Fruit fly (Drosophila melanogaster) whole organism, embryonic: ENCODE measurements around the gene Usp1.
A peak's percentile ranks its signal among the peaks of the same experiment; 100 is the strongest.

Experiments
- Ada2b ChIP-seq: fragments of 200-800 bp; sonication (Bioruptor generic); IDR thresholded peaks from 2 replicates; pipeline ENCODE4 v1.3.6; 2022; ENCODE audit warnings: missing biosample characterization, missing genetic modification characterization
- Adf1 ChIP-seq: fragments of 200-800 bp; sonication (Bioruptor generic); IDR thresholded peaks from 2 replicates; pipeline ENCODE4 v1.3.6; 2022; ENCODE audit warnings: missing biosample characterization, missing genetic modification characterization
- Atf-2 ChIP-seq: fragments of 200-800 bp; sonication (Bioruptor generic); optimal IDR thresholded peaks from 2 replicates; lab custom pipeline; 2016; ENCODE audit warnings: missing biosample characterization, missing genetic modification characterization
- Blimp-1 ChIP-seq: fragments of 200-800 bp; sonication (Bioruptor generic); optimal IDR thresholded peaks from 3 replicates; lab custom pipeline; 2018; ENCODE audit warnings: missing biosample characterization, missing genetic modification characterization, mild to moderate bottlenecking, moderate library complexity, missing genetic modification reagents
- CG10543 ChIP-seq: fragments of 200-800 bp; sonication (Bioruptor generic); optimal IDR thresholded peaks from 3 replicates; lab custom pipeline; 2017; ENCODE audit warnings: missing biosample characterization, mild to moderate bottlenecking, missing genetic modification characterization, moderate library complexity
- CG10979 ChIP-seq: fragments of 200-800 bp; sonication (Bioruptor generic); optimal IDR thresholded peaks from 2 replicates; lab custom pipeline; 2018; ENCODE audit warnings: missing biosample characterization, mild to moderate bottlenecking, missing genetic modification characterization, moderate library complexity
- CG11093 ChIP-seq: fragments of 200-800 bp; sonication (Bioruptor generic); IDR thresholded peaks from 3 replicates; pipeline ENCODE4 v1.3.6; 2022; ENCODE audit warnings: missing biosample characterization, missing genetic modification characterization
- CG12219 ChIP-seq: fragments of 200-800 bp; sonication (Bioruptor generic); optimal IDR thresholded peaks from 3 replicates; lab custom pipeline; 2018; ENCODE audit warnings: missing biosample characterization, mild to moderate bottlenecking, missing genetic modification characterization
- CG13123 ChIP-seq: fragments of 200-800 bp; sonication (Bioruptor generic); optimal IDR thresholded peaks from 2 replicates; lab custom pipeline; 2016; ENCODE audit warnings: missing biosample characterization, missing genetic modification characterization
- CG13424 ChIP-seq: fragments of 200-800 bp; sonication (Bioruptor generic); optimal IDR thresholded peaks from 2 replicates; lab custom pipeline; 2019; ENCODE audit warnings: missing biosample characterization, mild to moderate bottlenecking, missing genetic modification characterization, moderate library complexity
- CG14710 ChIP-seq: fragments of 200-800 bp; sonication (Bioruptor generic); optimal IDR thresholded peaks from 3 replicates; lab custom pipeline; 2019; ENCODE audit warnings: missing biosample characterization, mild to moderate bottlenecking, missing genetic modification characterization, moderate library complexity
- CG15269 ChIP-seq: fragments of 200-800 bp; sonication (Bioruptor generic); optimal IDR thresholded peaks from 2 replicates; lab custom pipeline; 2018; ENCODE audit warnings: missing biosample characterization, mild to moderate bottlenecking, missing genetic modification characterization, moderate library complexity
- CG1529 ChIP-seq: fragments of 200-800 bp; sonication (Bioruptor generic); optimal IDR thresholded peaks from 3 replicates; lab custom pipeline; 2018; ENCODE audit warnings: missing biosample characterization, missing genetic modification characterization
- CG15514 ChIP-seq: fragments of 200-800 bp; sonication (Bioruptor generic); optimal IDR thresholded peaks from 3 replicates; lab custom pipeline; 2017; ENCODE audit warnings: missing biosample characterization, missing genetic modification characterization, mild to moderate bottlenecking, moderate library complexity, missing genetic modification reagents
- CG17385 ChIP-seq: fragments of 200-800 bp; sonication (Bioruptor generic); optimal IDR thresholded peaks from 3 replicates; lab custom pipeline; 2018; ENCODE audit warnings: missing biosample characterization, mild to moderate bottlenecking, missing genetic modification characterization
- CG18599 ChIP-seq: fragments of 200-800 bp; sonication (Bioruptor generic); optimal IDR thresholded peaks from 3 replicates; lab custom pipeline; 2017; ENCODE audit warnings: missing biosample characterization, missing genetic modification characterization, mild to moderate bottlenecking, moderate library complexity, missing genetic modification reagents
- CG2129 ChIP-seq: fragments of 200-800 bp; sonication (Bioruptor generic); IDR thresholded peaks from 2 replicates; pipeline ENCODE4 v1.3.6; 2022; ENCODE audit warnings: missing biosample characterization, missing genetic modification characterization; ENCODE audit not compliant: partially characterized antibody
- CG32532 ChIP-seq: fragments of 200-800 bp; sonication (Bioruptor generic); IDR thresholded peaks from 2 replicates; pipeline ENCODE4 v1.3.6; 2022; ENCODE audit warnings: missing biosample characterization, missing genetic modification characterization
- CG7963 ChIP-seq: fragments of 200-800 bp; sonication (Bioruptor generic); IDR thresholded peaks from 3 replicates; pipeline ENCODE4 v1.3.6; 2022; ENCODE audit warnings: missing biosample characterization, missing genetic modification characterization; ENCODE audit not compliant: partially characterized antibody
- CG8388 ChIP-seq: fragments of 200-800 bp; sonication (Bioruptor generic); optimal IDR thresholded peaks from 2 replicates; lab custom pipeline; 2019; ENCODE audit warnings: missing biosample characterization, mild to moderate bottlenecking, missing genetic modification characterization, moderate library complexity
- CG9817 ChIP-seq: fragments of 200-800 bp; sonication (Bioruptor generic); optimal IDR thresholded peaks from 2 replicates; lab custom pipeline; 2018; ENCODE audit warnings: missing biosample characterization, mild to moderate bottlenecking, missing genetic modification characterization, moderate library complexity
- CoRest ChIP-seq: fragments of 200-800 bp; sonication (Bioruptor generic); optimal IDR thresholded peaks from 3 replicates; lab custom pipeline; 2018; ENCODE audit warnings: missing biosample characterization, mild to moderate bottlenecking, missing genetic modification characterization, moderate library complexity
- Dad ChIP-seq: fragments of 200-800 bp; sonication (Bioruptor generic); optimal IDR thresholded peaks from 3 replicates; lab custom pipeline; 2016; ENCODE audit warnings: missing biosample characterization, missing genetic modification characterization
- Dek ChIP-seq: fragments of 200-800 bp; sonication (Bioruptor generic); optimal IDR thresholded peaks from 3 replicates; lab custom pipeline; 2019; ENCODE audit warnings: missing biosample characterization, mild to moderate bottlenecking, missing genetic modification characterization, moderate library complexity
- Kr ChIP-seq: fragments of 200-800 bp; sonication (Bioruptor generic); optimal IDR thresholded peaks from 2 replicates; lab custom pipeline; 2017; ENCODE audit warnings: missing biosample characterization, mild to moderate bottlenecking, missing genetic modification characterization
- MBD-R2 ChIP-seq: fragments of 200-800 bp; sonication (Bioruptor generic); IDR thresholded peaks from 2 replicates; pipeline ENCODE4 v1.3.6; 2022; ENCODE audit warnings: missing biosample characterization, missing genetic modification characterization
- NfI ChIP-seq: fragments of 200-800 bp; sonication (Bioruptor generic); optimal IDR thresholded peaks from 3 replicates; lab custom pipeline; 2018; ENCODE audit warnings: missing biosample characterization, mild to moderate bottlenecking, missing genetic modification characterization, moderate library complexity
- Trl ChIP-seq, 3 experiments: fragments of >200 bp in 2 of 3; fragments of 200-800 bp in 1 of 3; sonication (Bioruptor generic) in 1 of 3; optimal IDR thresholded peaks; 2 replicates in 1 of 3; 3 replicates in 2 of 3; lab custom pipeline; 2016 to 2017; ENCODE audit warnings: missing biosample characterization in 1 of 3, missing genetic modification characterization in 1 of 3
- Xrp1 ChIP-seq: fragments of 200-800 bp; sonication (Bioruptor generic); IDR thresholded peaks from 2 replicates; pipeline ENCODE4 v1.3.6; 2022; ENCODE audit warnings: missing biosample characterization, missing genetic modification characterization
- bcd ChIP-seq: fragments of 200-800 bp; sonication (Bioruptor generic); optimal IDR thresholded peaks from 2 replicates; lab custom pipeline; 2017; ENCODE audit warnings: missing biosample characterization, mild to moderate bottlenecking, missing genetic modification characterization
- corto ChIP-seq: fragments of 200-800 bp; sonication (Bioruptor generic); optimal IDR thresholded peaks from 2 replicates; lab custom pipeline; 2016; ENCODE audit warnings: missing biosample characterization, mild to moderate bottlenecking, missing genetic modification characterization, moderate library complexity
- crp ChIP-seq, 2 experiments: fragments of 200-800 bp; sonication (Bioruptor generic); optimal IDR thresholded peaks; 2 replicates in 1 of 2; 3 replicates in 1 of 2; lab custom pipeline; 2017; ENCODE audit warnings: missing biosample characterization in 2 of 2, missing genetic modification characterization in 2 of 2, mild to moderate bottlenecking in 1 of 2, moderate library complexity in 1 of 2
- dimm ChIP-seq: fragments of 200-800 bp; sonication (Bioruptor generic); IDR thresholded peaks from 2 replicates; pipeline ENCODE4 v1.3.6; 2022; ENCODE audit warnings: missing biosample characterization, missing genetic modification characterization
- en ChIP-seq: fragments of 200-800 bp; sonication (Bioruptor generic); optimal IDR thresholded peaks from 2 replicates; lab custom pipeline; 2016; ENCODE audit warnings: missing biosample characterization, missing genetic modification characterization
- eve ChIP-seq, 2 experiments: fragments of >200 bp; optimal IDR thresholded peaks; 2 replicates each; lab custom pipeline; 2017; ENCODE audit warnings: missing biosample characterization in 2 of 2, missing genetic modification characterization in 2 of 2
- fd64A ChIP-seq: fragments of 200-800 bp; sonication (Bioruptor generic); optimal IDR thresholded peaks from 3 replicates; lab custom pipeline; 2018; ENCODE audit warnings: missing biosample characterization, mild to moderate bottlenecking, missing genetic modification characterization
- gce ChIP-seq: fragments of 200-800 bp; sonication (Bioruptor generic); IDR thresholded peaks from 3 replicates; pipeline ENCODE4 v1.3.6; 2022; ENCODE audit warnings: missing biosample characterization, missing genetic modification characterization
- grau ChIP-seq: fragments of 200-800 bp; optimal IDR thresholded peaks from 3 replicates; lab custom pipeline; 2019; ENCODE audit warnings: missing biosample characterization, mild to moderate bottlenecking, missing genetic modification characterization, moderate library complexity
- ind ChIP-seq: fragments of 200-800 bp; sonication (Bioruptor generic); optimal IDR thresholded peaks from 3 replicates; lab custom pipeline; 2016; ENCODE audit warnings: missing biosample characterization, missing genetic modification characterization
- odd ChIP-seq: fragments of 200-800 bp; sonication (Bioruptor generic); optimal IDR thresholded peaks from 2 replicates; lab custom pipeline; 2017; ENCODE audit warnings: missing biosample characterization, mild to moderate bottlenecking, missing genetic modification characterization
- sc ChIP-seq, 3 experiments: fragments of >200 bp in 2 of 3; fragments of 200-800 bp in 1 of 3; sonication (Bioruptor generic) in 1 of 3; optimal IDR thresholded peaks; 2 replicates in 2 of 3; 3 replicates in 1 of 3; lab custom pipeline; 2017; ENCODE audit warnings: mild to moderate bottlenecking in 1 of 3, missing biosample characterization in 1 of 3, missing genetic modification characterization in 1 of 3, missing genetic modification reagents in 1 of 3
- schlank ChIP-seq: fragments of 200-800 bp; sonication (Bioruptor generic); optimal IDR thresholded peaks from 2 replicates; lab custom pipeline; 2018; ENCODE audit warnings: missing biosample characterization, mild to moderate bottlenecking, missing genetic modification characterization
- ssp ChIP-seq: fragments of 200-800 bp; sonication (Bioruptor generic); IDR thresholded peaks from 2 replicates; pipeline ENCODE4 v1.3.6; 2022; ENCODE audit warnings: missing biosample characterization, missing genetic modification characterization
- stc ChIP-seq: fragments of 200-800 bp; sonication (Bioruptor generic); IDR thresholded peaks from 2 replicates; pipeline ENCODE4 v1.3.6; 2022; ENCODE audit warnings: missing biosample characterization, missing genetic modification characterization
- ttk ChIP-seq: fragments of 200-800 bp; sonication (Bioruptor generic); IDR thresholded peaks from 2 replicates; pipeline ENCODE4 v2.1.2; 2022; ENCODE audit warnings: missing biosample characterization, missing genetic modification characterization
- vnd ChIP-seq: fragments of 200-800 bp; sonication (Bioruptor generic); IDR thresholded peaks from 3 replicates; pipeline ENCODE4 v1.3.6; 2022; ENCODE audit warnings: missing biosample characterization, missing genetic modification characterization; ENCODE audit not compliant: partially characterized antibody
- wek ChIP-seq: fragments of 200-800 bp; sonication (Bioruptor generic); optimal IDR thresholded peaks from 3 replicates; lab custom pipeline; 2018; ENCODE audit warnings: missing biosample characterization, mild to moderate bottlenecking, missing genetic modification characterization, moderate library complexity
- zen ChIP-seq: fragments of 200-800 bp; sonication (Bioruptor generic); optimal IDR thresholded peaks from 3 replicates; lab custom pipeline; 2018; ENCODE audit warnings: missing biosample characterization, mild to moderate bottlenecking, missing genetic modification characterization, moderate library complexity

The Usp1 gene

DNA sequence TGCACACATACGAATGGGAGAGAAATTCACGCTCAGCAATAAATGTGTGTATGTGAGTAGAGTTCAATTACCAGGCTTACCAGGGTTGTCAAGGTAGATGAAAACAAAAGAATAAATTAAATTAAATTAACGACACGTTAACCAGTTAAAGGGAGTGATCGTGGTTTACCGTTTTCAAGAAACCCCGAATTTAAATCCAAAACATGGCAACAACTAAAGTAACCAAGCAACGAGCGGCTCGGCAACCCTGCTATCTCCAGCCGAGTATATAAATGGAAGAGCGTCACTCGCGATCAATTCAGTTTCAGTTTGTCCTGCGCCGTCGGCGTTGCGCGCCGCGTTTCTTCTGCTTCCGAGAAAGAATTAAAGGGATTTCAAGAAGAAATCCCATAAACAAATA is 14.7 kb upstream of the Usp1 start (continued):
- TF ChIP-seq en (GFP tag; lab: Kevin White, UChicago), result peak; percentile 99
- peak; percentile 24 to 76 for TF ChIP-seq crp (GFP tag; optimal IDR thresholded peaks at IDR 0.05; lab: Kevin White, UChicago)
- peak in 1 of 2 experiments; percentile 92 for TF ChIP-seq eve (GFP tag; optimal IDR thresholded peaks at IDR 0.05; lab: Kevin White, UChicago)
- TF ChIP-seq Blimp-1 (GFP tag; lab: Kevin White, UChicago), result peak; percentile 98
- peak; percentile 99 for TF ChIP-seq CG32532 (GFP tag; lab: Robert Waterston, UW)
- TF ChIP-seq Xrp1 (GFP tag; lab: Robert Waterston, UW), result peak; percentile 100
- no peak for TF ChIP-seq vnd (GFP tag; lab: Robert Waterston, UW)
- TF ChIP-seq CG12219 (GFP tag; lab: Kevin White, UChicago), result peak; percentile 99
- peak; percentile 99 for TF ChIP-seq CG14710
- TF ChIP-seq CG8388, result peak; percentile 99
- peak; percentile 99 for TF ChIP-seq ttk (GFP tag; lab: Robert Waterston, UW)
- peak; percentile 99 for TF ChIP-seq CG13424 (tag; lab: Kevin White, UChicago)
- TF ChIP-seq grau (tag; lab: Kevin White, UChicago), result peak; percentile 98
- peak; percentile 99 for TF ChIP-seq CG13123
- TF ChIP-seq wek, result peak; percentile 96
- TF ChIP-seq Trl (optimal IDR thresholded peaks at IDR 0.05; lab: Kevin White, UChicago), result peak; percentile 39 to 41
- TF ChIP-seq Trl (GFP tag; optimal IDR thresholded peaks at IDR 0.05; lab: Kevin White, UChicago), result peak; percentile 99
- TF ChIP-seq schlank, result peak; percentile 98
- TF ChIP-seq MBD-R2 (GFP tag; lab: Robert Waterston, UW), result peak; percentile 99
- peak; percentile 97 for TF ChIP-seq dimm (GFP tag; lab: Robert Waterston, UW)
- no peak for TF ChIP-seq CG7963 (GFP tag; lab: Robert Waterston, UW)
- TF ChIP-seq Adf1 (GFP tag; lab: Robert Waterston, UW), result peak; percentile 91
- peak; percentile 99 for TF ChIP-seq Dek (tag; lab: Kevin White, UChicago)
- TF ChIP-seq CG15514 (GFP tag; lab: Kevin White, UChicago), result peak; percentile 95
- TF ChIP-seq ssp (GFP tag; lab: Robert Waterston, UW), result peak; percentile 94
- peak; percentile 99 for TF ChIP-seq CG15269
- peak; percentile 99 for TF ChIP-seq CG18599 (GFP tag; lab: Kevin White, UChicago)
- peak; percentile 98 for TF ChIP-seq CG17385
- peak; percentile 99 for TF ChIP-seq zen (tag; lab: Kevin White, UChicago)
- peak; percentile 99 for TF ChIP-seq CG9817 (tag; lab: Kevin White, UChicago)
- TF ChIP-seq Dad (GFP tag; lab: Kevin White, UChicago), result peak; percentile 99
- peak; percentile 99 for TF ChIP-seq odd (GFP tag; lab: Kevin White, UChicago)
- TF ChIP-seq NfI (GFP tag; lab: Kevin White, UChicago), result peak; percentile 99
- TF ChIP-seq CoRest (tag; lab: Kevin White, UChicago), result peak; percentile 99
- peak; percentile 99 for TF ChIP-seq ind (GFP tag; lab: Kevin White, UChicago)
- peak; percentile 99 for TF ChIP-seq CG1529 (GFP tag; lab: Kevin White, UChicago)
- TF ChIP-seq corto (GFP tag; lab: Kevin White, UChicago), result peak; percentile 100
- TF ChIP-seq sc (optimal IDR thresholded peaks at IDR 0.05; lab: Kevin White, UChicago), result no peak
- TF ChIP-seq sc (GFP tag; optimal IDR thresholded peaks at IDR 0.05; lab: Kevin White, UChicago), result peak; percentile 99
- TF ChIP-seq CG10979 (tag; lab: Kevin White, UChicago), result peak; percentile 100
- peak; percentile 99 for TF ChIP-seq Ada2b (GFP tag; lab: Robert Waterston, UW)
- peak; percentile 97 for TF ChIP-seq Kr (GFP tag; lab: Kevin White, UChicago)
- TF ChIP-seq gce (GFP tag; lab: Robert Waterston, UW), result peak; percentile 99
- TF ChIP-seq stc (GFP tag; lab: Robert Waterston, UW), result peak; percentile 99
- peak; percentile 99 for TF ChIP-seq fd64A (GFP tag; lab: Kevin White, UChicago)
- peak; percentile 99 for TF ChIP-seq bcd (GFP tag; lab: Kevin White, UChicago)
- TF ChIP-seq Atf-2, result peak; percentile 99
- TF ChIP-seq CG2129 (GFP tag; lab: Robert Waterston, UW), result no peak
- peak; percentile 99 for TF ChIP-seq CG10543 (GFP tag; lab: Kevin White, UChicago)
- peak; percentile 98 for TF ChIP-seq CG11093 (GFP tag; lab: Robert Waterston, UW)
